Fruit fly (Drosophila melanogaster): ENCODE measurements around the gene CG34001.

- TF ChIP-seq CG8119 (GFP tag; IDR thresholded peaks at IDR 0.05) (peak; percentile 52; the same call in 2 of the 3 replicates), Lpt (GFP tag; optimal IDR thresholded peaks at IDR 0.05) (no peak), CG7368 (GFP tag; optimal IDR thresholded peaks at IDR 0.05) (no peak), CG15336 (GFP tag; IDR thresholded peaks at IDR 0.05) (no peak; the same call in 1 of the 2 replicates)
Observed at dm6 chr3L:10679711-10680154, 48.9 kb downstream of the CG34001 start.
